Fruit fly (Drosophila melanogaster) whole organism, embryonic: Measurements from ENCODE around the gene Hmt4-20.

Source experiments
- Aef1 ChIP-seq: fragments of 200-800 bp; sonication (Bioruptor generic); IDR thresholded peaks from 3 replicates; pipeline ENCODE4 v1.3.6; 2022; ENCODE audit warnings: missing biosample characterization, missing genetic modification characterization
- CG10267 ChIP-seq: fragments of 200-800 bp; sonication (Bioruptor generic); optimal IDR thresholded peaks from 2 replicates; lab custom pipeline; 2018; ENCODE audit warnings: missing biosample characterization, mild to moderate bottlenecking, missing genetic modification characterization, moderate library complexity
- CG12659 ChIP-seq: fragments of 200-800 bp; sonication (Bioruptor generic); optimal IDR thresholded peaks from 3 replicates; lab custom pipeline; 2017; ENCODE audit warnings: mild to moderate bottlenecking, missing biosample characterization, missing genetic modification reagents, missing genetic modification characterization
- CG15269 ChIP-seq: fragments of 200-800 bp; sonication (Bioruptor generic); optimal IDR thresholded peaks from 2 replicates; lab custom pipeline; 2018; ENCODE audit warnings: missing biosample characterization, mild to moderate bottlenecking, missing genetic modification characterization, moderate library complexity
- CG1603 ChIP-seq: fragments of 200-800 bp; sonication (Bioruptor generic); optimal IDR thresholded peaks from 2 replicates; lab custom pipeline; 2019; ENCODE audit warnings: missing biosample characterization, mild to moderate bottlenecking, missing genetic modification characterization, moderate library complexity
- CG17361 ChIP-seq: fragments of 200-800 bp; sonication (Bioruptor generic); IDR thresholded peaks from 3 replicates; pipeline ENCODE4 v1.3.6; 2022; ENCODE audit warnings: missing biosample characterization, missing genetic modification characterization
- CG17568 ChIP-seq: fragments of 200-800 bp; sonication (Bioruptor generic); optimal IDR thresholded peaks from 2 replicates; lab custom pipeline; 2018; ENCODE audit warnings: missing biosample characterization, mild to moderate bottlenecking, missing genetic modification characterization, moderate library complexity
- CG17612 ChIP-seq: fragments of 200-800 bp; sonication (Bioruptor generic); IDR thresholded peaks from 2 replicates; pipeline ENCODE4 v1.3.6; 2022; ENCODE audit warnings: missing biosample characterization, missing genetic modification characterization
- CG2678 ChIP-seq: fragments of 200-800 bp; sonication (Bioruptor generic); optimal IDR thresholded peaks from 3 replicates; lab custom pipeline; 2019; ENCODE audit warnings: missing biosample characterization, mild to moderate bottlenecking, missing genetic modification characterization, moderate library complexity
- CG30020 ChIP-seq: fragments of 200-800 bp; optimal IDR thresholded peaks from 2 replicates; lab custom pipeline; 2019; ENCODE audit warnings: missing biosample characterization, mild to moderate bottlenecking, missing genetic modification characterization, moderate library complexity
- CG31224 ChIP-seq: fragments of 200-800 bp; sonication (Bioruptor generic); IDR thresholded peaks from 2 replicates; pipeline ENCODE4 v1.3.6; 2022; ENCODE audit warnings: missing biosample characterization, missing genetic modification characterization
- CG3726 ChIP-seq: fragments of 200-800 bp; sonication (Bioruptor generic); IDR thresholded peaks from 3 replicates; pipeline ENCODE4, ENCODE4 v1.3.6; 2022; ENCODE audit warnings: missing biosample characterization, missing genetic modification characterization
- CG3995 ChIP-seq: fragments of 200-800 bp; sonication (Bioruptor generic); optimal IDR thresholded peaks from 3 replicates; lab custom pipeline; 2016; ENCODE audit warnings: missing biosample characterization, missing genetic modification characterization
- CG5953 ChIP-seq: fragments of 200-800 bp; sonication (Bioruptor generic); IDR thresholded peaks from 2 replicates; pipeline ENCODE4 v1.3.6; 2022; ENCODE audit warnings: missing biosample characterization, missing genetic modification characterization
- CG6854 ChIP-seq: fragments of 200-800 bp; sonication (Bioruptor generic); optimal IDR thresholded peaks from 3 replicates; lab custom pipeline; 2017; ENCODE audit warnings: missing biosample characterization, mild to moderate bottlenecking, missing genetic modification characterization
- CG7745 ChIP-seq: fragments of 200-800 bp; sonication (Bioruptor generic); optimal IDR thresholded peaks from 2 replicates; lab custom pipeline; 2018; ENCODE audit warnings: missing biosample characterization, mild to moderate bottlenecking, missing genetic modification characterization, moderate library complexity
- CG7839 ChIP-seq: fragments of 200-800 bp; sonication (Bioruptor generic); optimal IDR thresholded peaks from 3 replicates; lab custom pipeline; 2018; ENCODE audit warnings: missing biosample characterization, mild to moderate bottlenecking, missing genetic modification characterization, moderate library complexity
- CG7928 ChIP-seq: fragments of 200-800 bp; sonication (Bioruptor generic); optimal IDR thresholded peaks from 2 replicates; lab custom pipeline; 2017; ENCODE audit warnings: missing biosample characterization, mild to moderate bottlenecking, missing genetic modification characterization
- Camta ChIP-seq: fragments of 200-800 bp; sonication (Bioruptor generic); optimal IDR thresholded peaks from 2 replicates; lab custom pipeline; 2016; ENCODE audit warnings: missing biosample characterization, missing genetic modification characterization
- Dp ChIP-seq: fragments of 200-800 bp; sonication (Bioruptor generic); optimal IDR thresholded peaks from 2 replicates; lab custom pipeline; 2018; ENCODE audit warnings: missing biosample characterization, mild to moderate bottlenecking, missing genetic modification characterization, moderate library complexity
- E2f1 ChIP-seq: fragments of 200-800 bp; sonication (Bioruptor generic); IDR thresholded peaks from 2 replicates; pipeline ENCODE4 v1.3.6; 2022; ENCODE audit warnings: missing biosample characterization, missing genetic modification characterization
- HLH4C ChIP-seq: fragments of 200-800 bp; sonication (Bioruptor generic); IDR thresholded peaks from 3 replicates; pipeline ENCODE4 v1.3.6; 2022; ENCODE audit warnings: missing biosample characterization, missing genetic modification characterization; ENCODE audit not compliant: partially characterized antibody
- Hr78 ChIP-seq, 2 experiments: fragments of 200-800 bp in 1 of 2; fragments of >200 bp in 1 of 2; sonication (Bioruptor generic) in 1 of 2; optimal IDR thresholded peaks; 2 replicates each; lab custom pipeline; 2017 to 2019; ENCODE audit warnings: missing biosample characterization in 2 of 2, missing genetic modification characterization in 2 of 2, mild to moderate bottlenecking in 1 of 2, moderate library complexity in 1 of 2
- MTF-1 ChIP-seq: fragments of 200-800 bp; sonication (Bioruptor generic); optimal IDR thresholded peaks from 2 replicates; lab custom pipeline; 2018; ENCODE audit warnings: missing biosample characterization, mild to moderate bottlenecking, missing genetic modification characterization, borderline replicate concordance
- Med ChIP-seq: fragments of 200-800 bp; sonication (Bioruptor generic); peaks from one replicate; lab custom pipeline; 2016; ENCODE audit warnings: missing biosample characterization, missing genetic modification characterization, mild to moderate bottlenecking, inconsistent platforms, moderate library complexity
- Mes4 ChIP-seq: fragments of 200-800 bp; sonication (Bioruptor generic); optimal IDR thresholded peaks from 2 replicates; lab custom pipeline; 2016; ENCODE audit warnings: missing biosample characterization, missing genetic modification characterization
- Ravus ChIP-seq: fragments of 200-800 bp; sonication (Bioruptor generic); IDR thresholded peaks from 2 replicates; pipeline ENCODE4 v1.3.6; 2022; ENCODE audit warnings: missing biosample characterization, missing genetic modification characterization
- Rx ChIP-seq: fragments of 200-800 bp; sonication (Bioruptor generic); IDR thresholded peaks from 2 replicates; pipeline ENCODE4 v1.3.6; 2022; ENCODE audit warnings: missing biosample characterization, missing genetic modification characterization
- Spps ChIP-seq: fragments of 200-800 bp; sonication (Bioruptor generic); optimal IDR thresholded peaks from 2 replicates; lab custom pipeline; 2018; ENCODE audit warnings: missing biosample characterization, mild to moderate bottlenecking, missing genetic modification characterization
- TFAM ChIP-seq: fragments of 200-800 bp; sonication (Bioruptor generic); optimal IDR thresholded peaks from 2 replicates; lab custom pipeline; 2017; ENCODE audit warnings: missing biosample characterization, missing genetic modification characterization, inconsistent platforms
- ap ChIP-seq: fragments of 200-800 bp; sonication (Bioruptor generic); IDR thresholded peaks from 2 replicates; pipeline ENCODE4 v1.3.6; 2022; ENCODE audit warnings: missing biosample characterization, missing genetic modification characterization
- ato ChIP-seq: fragments of 200-800 bp; sonication (Bioruptor generic); IDR thresholded peaks from 2 replicates; pipeline ENCODE4 v1.3.6; 2022; ENCODE audit warnings: missing biosample characterization, missing genetic modification characterization; ENCODE audit not compliant: partially characterized antibody
- caup ChIP-seq: fragments of 200-800 bp; sonication (Bioruptor generic); optimal IDR thresholded peaks from 3 replicates; lab custom pipeline; 2017; ENCODE audit warnings: missing biosample characterization, mild to moderate bottlenecking, missing genetic modification characterization, moderate library complexity; ENCODE audit not compliant: severe bottlenecking
- chn ChIP-seq: fragments of 200-800 bp; sonication (Bioruptor generic); optimal IDR thresholded peaks from 2 replicates; lab custom pipeline; 2016; ENCODE audit warnings: missing biosample characterization, missing genetic modification characterization
- ci ChIP-seq: fragments of 200-800 bp; sonication (Bioruptor generic); IDR thresholded peaks from 3 replicates; pipeline ENCODE4 v1.3.6; 2022; ENCODE audit warnings: missing biosample characterization, missing genetic modification characterization
- dati ChIP-seq: fragments of 200-800 bp; sonication (Bioruptor generic); IDR thresholded peaks from 2 replicates; pipeline ENCODE4 v1.3.6; 2022; ENCODE audit warnings: missing biosample characterization, missing genetic modification characterization
- gce ChIP-seq: fragments of 200-800 bp; sonication (Bioruptor generic); IDR thresholded peaks from 3 replicates; pipeline ENCODE4 v1.3.6; 2022; ENCODE audit warnings: missing biosample characterization, missing genetic modification characterization
- grau ChIP-seq: fragments of 200-800 bp; optimal IDR thresholded peaks from 3 replicates; lab custom pipeline; 2019; ENCODE audit warnings: missing biosample characterization, mild to moderate bottlenecking, missing genetic modification characterization, moderate library complexity
- hkb ChIP-seq, 2 experiments: fragments of 200-800 bp in 1 of 2; fragments of >200 bp in 1 of 2; sonication (Bioruptor generic) in 1 of 2; IDR thresholded peaks in 1 of 2; optimal IDR thresholded peaks in 1 of 2; 2 replicates each; pipeline versions ENCODE4 v1.3.6 to Lab custom; 2017 to 2022; ENCODE audit warnings: missing biosample characterization in 1 of 2, missing genetic modification characterization in 1 of 2
- jing ChIP-seq: fragments of 200-800 bp; sonication (Bioruptor generic); optimal IDR thresholded peaks from 2 replicates; lab custom pipeline; 2018; ENCODE audit warnings: missing biosample characterization, mild to moderate bottlenecking, missing genetic modification characterization
- lbe ChIP-seq: fragments of 200-800 bp; sonication (Bioruptor generic); optimal IDR thresholded peaks from 2 replicates; lab custom pipeline; 2016; ENCODE audit warnings: missing biosample characterization, mild to moderate bottlenecking, missing genetic modification characterization
- mirr ChIP-seq: fragments of 200-800 bp; sonication (Bioruptor generic); optimal IDR thresholded peaks from 3 replicates; lab custom pipeline; 2018; ENCODE audit warnings: missing biosample characterization, mild to moderate bottlenecking, missing genetic modification characterization
- p53 ChIP-seq: fragments of 200-800 bp; sonication (Bioruptor generic); optimal IDR thresholded peaks from 2 replicates; lab custom pipeline; 2016; ENCODE audit warnings: missing biosample characterization, missing genetic modification characterization
- pho ChIP-seq: fragments of 200-800 bp; sonication (Bioruptor generic); optimal IDR thresholded peaks from 2 replicates; lab custom pipeline; 2016; ENCODE audit warnings: missing biosample characterization, missing genetic modification characterization
- row ChIP-seq: fragments of 200-800 bp; sonication (Bioruptor generic); IDR thresholded peaks from 3 replicates; pipeline ENCODE4 v1.3.6; 2022; ENCODE audit warnings: missing biosample characterization, missing genetic modification characterization
- run ChIP-seq: fragments of 200-800 bp; sonication (Bioruptor generic); optimal IDR thresholded peaks from 3 replicates; lab custom pipeline; 2018; ENCODE audit warnings: missing biosample characterization, mild to moderate bottlenecking, missing genetic modification characterization
- schlank ChIP-seq: fragments of 200-800 bp; sonication (Bioruptor generic); optimal IDR thresholded peaks from 2 replicates; lab custom pipeline; 2018; ENCODE audit warnings: missing biosample characterization, mild to moderate bottlenecking, missing genetic modification characterization
- slp2 ChIP-seq: fragments of 200-800 bp; sonication (Bioruptor generic); optimal IDR thresholded peaks from 2 replicates; lab custom pipeline; 2016; ENCODE audit warnings: missing biosample characterization, missing genetic modification characterization

The Hmt4-20 gene

dm6 chrX:629239-629821 is 26.5 kb downstream of the Hmt4-20 start, which contains the start of the genes RpL36 and Mybbp1A (continued):
- no peak for TF ChIP-seq CG17612
- TF ChIP-seq run, result peak; percentile 3
- TF ChIP-seq schlank (tag; lab: Kevin White, UChicago), result peak; percentile 79
- TF ChIP-seq ap (GFP tag; lab: Robert Waterston, UW), result peak; percentile 58
- TF ChIP-seq CG2678 (tag; lab: Kevin White, UChicago), result peak; percentile 64
- peak; percentile 57; the same call in 1 of the 2 replicates for TF ChIP-seq E2f1 (GFP tag; lab: Robert Waterston, UW)
- TF ChIP-seq TFAM (GFP tag; lab: Kevin White, UChicago), result peak; percentile 43
- peak; percentile 77 for TF ChIP-seq slp2 (GFP tag; lab: Kevin White, UChicago)
- peak; percentile 90 for TF ChIP-seq caup (GFP tag; lab: Kevin White, UChicago)
- TF ChIP-seq p53, result peak; percentile 75
- peak; percentile 38 for TF ChIP-seq CG30020 (tag; lab: Kevin White, UChicago)
- peak; percentile 66 for TF ChIP-seq CG7839 (tag; lab: Kevin White, UChicago)
- TF ChIP-seq Spps (tag; lab: Kevin White, UChicago), result no peak
- no peak for TF ChIP-seq Hr78 (GFP tag; optimal IDR thresholded peaks at IDR 0.05; lab: Kevin White, UChicago)
- TF ChIP-seq Mes4 (GFP tag; lab: Kevin White, UChicago), result peak; percentile 89
- TF ChIP-seq CG5953, result peak; percentile 58; the same call in 1 of the 2 replicates
- TF ChIP-seq CG10267 (tag; lab: Kevin White, UChicago), result peak; percentile 64
- TF ChIP-seq CG17568 (GFP tag; lab: Kevin White, UChicago), result no peak
- TF ChIP-seq Rx (GFP tag; lab: Robert Waterston, UW), result peak; percentile 64
- peak; percentile 66 for TF ChIP-seq CG6854 (GFP tag; lab: Kevin White, UChicago)
- peak; percentile 17 for TF ChIP-seq lbe (GFP tag; lab: Kevin White, UChicago)
- TF ChIP-seq CG3995, result peak; percentile 85
- TF ChIP-seq CG12659 (GFP tag; lab: Kevin White, UChicago), result peak; percentile 92
- TF ChIP-seq CG15269 (tag; lab: Kevin White, UChicago), result peak; percentile 60
- TF ChIP-seq CG7745 (tag; lab: Kevin White, UChicago), result no peak
- no peak for TF ChIP-seq Ravus
- peak; percentile 68 for TF ChIP-seq Camta (GFP tag; lab: Kevin White, UChicago)
- TF ChIP-seq CG17361, result peak; percentile 76; the same call in 2 of the 3 replicates
- peak; percentile 81 for TF ChIP-seq ato
- TF ChIP-seq jing (GFP tag; lab: Kevin White, UChicago), result no peak
- TF ChIP-seq dati, result 0 out of 2 replicates have a peak, but pooled peaks have one; percentile 17
- TF ChIP-seq gce, result peak; percentile 63; the same call in 1 of the 3 replicates
- TF ChIP-seq CG3726, result 0 out of 3 replicates have a peak, but pooled peaks have one; percentile 37
- TF ChIP-seq Aef1 (GFP tag; lab: Robert Waterston, UW), result peak; percentile 28; the same call in 1 of the 3 replicates
- TF ChIP-seq CG31224 (GFP tag; lab: Robert Waterston, UW), result peak; percentile 39; the same call in 1 of the 2 replicates
- peak; percentile 53; the same call in 2 of the 3 replicates for TF ChIP-seq row (GFP tag; lab: Robert Waterston, UW)
- TF ChIP-seq grau (tag; lab: Kevin White, UChicago), result peak; percentile 62
- peak; percentile 69 for TF ChIP-seq mirr
- TF ChIP-seq HLH4C, result peak; percentile 92
- TF ChIP-seq Med (GFP tag; lab: Kevin White, UChicago), result peak; percentile 98
- TF ChIP-seq Dp (GFP tag; lab: Kevin White, UChicago), result peak; percentile 75
- peak; percentile 86 for TF ChIP-seq pho (GFP tag; lab: Kevin White, UChicago)
- TF ChIP-seq ci (GFP tag; lab: Robert Waterston, UW), result peak; percentile 87
- TF ChIP-seq MTF-1 (GFP tag; lab: Kevin White, UChicago), result peak; percentile 64
- peak; percentile 78 for TF ChIP-seq hkb (optimal IDR thresholded peaks at IDR 0.05; lab: Kevin White, UChicago)
- 0 out of 2 replicates have a peak, but pooled peaks have one; percentile 44 for TF ChIP-seq hkb (GFP tag; IDR thresholded peaks at IDR 0.05; lab: Robert Waterston, UW)
- peak; percentile 72 for TF ChIP-seq chn (GFP tag; lab: Kevin White, UChicago)
- TF ChIP-seq CG7928 (GFP tag; lab: Kevin White, UChicago), result peak; percentile 59
- peak; percentile 89 for TF ChIP-seq CG1603
